Worm (Caenorhabditis elegans) whole organism, young adult: Measurements from ENCODE around the gene F01F1.2.

Source experiments
- B0019.2 ChIP-seq: fragments of 200-800 bp; sonication (Bioruptor generic); conservative IDR thresholded peaks from 2 replicates; pipeline ENCODE4 v1.3.6; 2022; ENCODE audit warnings: missing genetic modification reagents, missing genetic modification characterization, missing compliant biosample characterization
- F33H1.4 ChIP-seq: fragments of 200-800 bp; sonication (Bioruptor generic); IDR thresholded peaks from 2 replicates; pipeline ENCODE4 v1.3.6; 2022; ENCODE audit warnings: missing genetic modification reagents, missing genetic modification characterization, missing compliant biosample characterization
- F57C9.4 ChIP-seq: sonication (generic microtip); optimal IDR thresholded peaks from 2 replicates; lab custom pipeline; 2017; ENCODE audit warnings: mild to moderate bottlenecking, missing genetic modification characterization, missing compliant biosample characterization
- K11D2.4 ChIP-seq: fragments of 200-800 bp; sonication (Bioruptor generic); IDR thresholded peaks from 2 replicates; pipeline ENCODE4 v1.3.6; 2022; ENCODE audit warnings: missing genetic modification reagents, missing genetic modification characterization, missing compliant biosample characterization
- T26A5.8 ChIP-seq: sonication (generic microtip); optimal IDR thresholded peaks from 2 replicates; lab custom pipeline; 2016; ENCODE audit warnings: missing genetic modification characterization, missing compliant biosample characterization
- Y53F4B.3 ChIP-seq: fragments of 200-800 bp; sonication (Bioruptor generic); IDR thresholded peaks from 2 replicates; pipeline ENCODE4 v1.3.6; 2022; ENCODE audit warnings: missing genetic modification reagents, missing genetic modification characterization, missing compliant biosample characterization
- Y53G8AR.9 ChIP-seq: fragments of 200-800 bp; sonication (Bioruptor generic); conservative IDR thresholded peaks from 2 replicates; pipeline ENCODE4 v1.3.6; 2022; ENCODE audit warnings: missing genetic modification reagents, missing genetic modification characterization, missing compliant biosample characterization
- ama-1 ChIP-seq, 3 experiments: fragments of 150-350 bp in 1 of 3; sonication (generic microtip) in 2 of 3; optimal IDR thresholded peaks; 2 replicates each; lab custom pipeline; 2014 to 2018; ENCODE audit warnings: missing biosample characterization in 2 of 3, missing genetic modification characterization in 2 of 3, missing genetic modification reagents in 2 of 3
- aptf-2 ChIP-seq: fragments of 200-800 bp; sonication (Bioruptor generic); conservative IDR thresholded peaks from 2 replicates; pipeline ENCODE4 v1.3.6; 2022; ENCODE audit warnings: missing genetic modification reagents, missing genetic modification characterization, missing compliant biosample characterization
- aptf-3 ChIP-seq: fragments of 200-800 bp; sonication (Bioruptor generic); IDR thresholded peaks from 2 replicates; pipeline ENCODE4 v1.3.6; 2022; ENCODE audit warnings: missing genetic modification characterization, missing compliant biosample characterization
- athp-1 ChIP-seq: sonication (generic microtip); optimal IDR thresholded peaks from 2 replicates; lab custom pipeline; 2017; ENCODE audit warnings: mild to moderate bottlenecking, missing genetic modification characterization, missing compliant biosample characterization
- cebp-1 ChIP-seq, 2 experiments: fragments of 200-800 bp in 1 of 2; sonication (Bioruptor generic) in 1 of 2; sonication (generic microtip) in 1 of 2; IDR thresholded peaks in 1 of 2; optimal IDR thresholded peaks in 1 of 2; 2 replicates each; pipeline versions ENCODE4 v1.3.6 to Lab custom; 2017 to 2022; ENCODE audit warnings: missing compliant biosample characterization in 2 of 2, missing genetic modification characterization in 2 of 2, mild to moderate bottlenecking in 1 of 2, missing genetic modification reagents in 1 of 2, moderate library complexity in 1 of 2
- chd-7 ChIP-seq: sonication (generic microtip); optimal IDR thresholded peaks from 2 replicates; lab custom pipeline; 2016; ENCODE audit warnings: mild to moderate bottlenecking, missing genetic modification characterization, moderate library complexity, missing compliant biosample characterization
- egrh-3 ChIP-seq: fragments of 200-800 bp; sonication (Bioruptor generic); IDR thresholded peaks from 2 replicates; pipeline ENCODE4 v1.3.6; 2022; ENCODE audit warnings: missing genetic modification reagents, missing genetic modification characterization, missing compliant biosample characterization
- fkh-3 ChIP-seq: sonication (generic microtip); optimal IDR thresholded peaks from 2 replicates; lab custom pipeline; 2016; ENCODE audit warnings: mild to moderate bottlenecking, missing genetic modification characterization, missing compliant biosample characterization
- hmg-1.2 ChIP-seq: fragments of 200-800 bp; sonication (Bioruptor generic); IDR thresholded peaks from 2 replicates; pipeline ENCODE4 v1.3.6; 2022; ENCODE audit warnings: missing genetic modification reagents, missing genetic modification characterization, missing compliant biosample characterization
- lin-54 ChIP-seq: fragments of 200-800 bp; sonication (Bioruptor generic); optimal IDR thresholded peaks from 2 replicates; lab custom pipeline; 2018; ENCODE audit warnings: mild to moderate bottlenecking, missing genetic modification characterization, missing compliant biosample characterization
- lsl-1 ChIP-seq: fragments of 200-800 bp; sonication (Bioruptor generic); optimal IDR thresholded peaks from 2 replicates; lab custom pipeline; 2018; ENCODE audit warnings: mild to moderate bottlenecking, missing genetic modification characterization, moderate library complexity, missing compliant biosample characterization
- madf-8 ChIP-seq: fragments of 200-800 bp; sonication (Bioruptor generic); conservative IDR thresholded peaks from 2 replicates; pipeline ENCODE4 v1.3.6; 2022; ENCODE audit warnings: missing genetic modification reagents, missing genetic modification characterization, missing compliant biosample characterization
- mcd-1 ChIP-seq: fragments of 200-800 bp; sonication (Bioruptor generic); IDR thresholded peaks from 2 replicates; pipeline ENCODE4 v1.3.6; 2022; ENCODE audit warnings: missing genetic modification reagents, missing genetic modification characterization, missing compliant biosample characterization
- mel-28 ChIP-seq: sonication (generic microtip); optimal IDR thresholded peaks from 2 replicates; lab custom pipeline; 2016; ENCODE audit warnings: borderline replicate concordance, mild to moderate bottlenecking, missing genetic modification characterization, missing compliant biosample characterization
- nfyb-1 ChIP-seq: fragments of 200-800 bp; sonication (Bioruptor generic); IDR thresholded peaks from 2 replicates; pipeline ENCODE4 v1.3.6; 2022; ENCODE audit warnings: missing genetic modification reagents, missing genetic modification characterization, missing compliant biosample characterization
- nhr-27 ChIP-seq: fragments of 200-800 bp; sonication (Bioruptor generic); optimal IDR thresholded peaks from 2 replicates; lab custom pipeline; 2018; ENCODE audit warnings: mild to moderate bottlenecking, missing genetic modification characterization, moderate library complexity, missing compliant biosample characterization
- nhr-80 ChIP-seq: sonication (generic microtip); optimal IDR thresholded peaks from 2 replicates; lab custom pipeline; 2016; ENCODE audit warnings: missing genetic modification characterization, missing compliant biosample characterization
- pbrm-1 ChIP-seq: fragments of 200-800 bp; sonication (Bioruptor generic); IDR thresholded peaks from 2 replicates; pipeline ENCODE4 v1.3.6; 2022; ENCODE audit warnings: missing genetic modification reagents, missing genetic modification characterization, missing compliant biosample characterization
- rec-8 ChIP-seq, 2 experiments: sonication (generic microtip); optimal IDR thresholded peaks; 2 replicates each; lab custom pipeline; 2016; ENCODE audit warnings: mild to moderate bottlenecking in 2 of 2, missing genetic modification characterization in 2 of 2, missing genetic modification reagents in 2 of 2, missing genotype in 2 of 2, missing biosample characterization in 1 of 2, missing compliant biosample characterization in 1 of 2, moderate library complexity in 1 of 2
- snpc-4 ChIP-seq, 5 experiments: fragments of 150-350 bp in 1 of 5; sonication (generic microtip) in 4 of 5; optimal IDR thresholded peaks; 2 replicates each; lab custom pipeline; 2014 to 2018; ENCODE audit warnings: missing genetic modification characterization in 5 of 5, missing biosample characterization in 3 of 5, antibody characterized with exemption in 2 of 5, mild to moderate bottlenecking in 2 of 5, missing compliant biosample characterization in 2 of 5, missing genotype in 2 of 5, moderate library complexity in 2 of 5, missing genetic modification reagents in 1 of 5
- sptf-2 ChIP-seq: fragments of 200-800 bp; sonication (Bioruptor generic); optimal IDR thresholded peaks from 2 replicates; lab custom pipeline; 2018; ENCODE audit warnings: mild to moderate bottlenecking, missing genetic modification characterization, missing compliant biosample characterization
- tbp1 ChIP-seq: fragments of 200-800 bp; sonication (Bioruptor generic); optimal IDR thresholded peaks from 2 replicates; lab custom pipeline; 2018; ENCODE audit warnings: mild to moderate bottlenecking, missing genetic modification characterization, missing compliant biosample characterization
- unc-62 ChIP-seq: fragments of 150-350 bp; optimal IDR thresholded peaks from 2 replicates; lab custom pipeline; 2014; ENCODE audit warnings: missing biosample characterization, missing genetic modification reagents, missing genetic modification characterization
- xnd-1 ChIP-seq: sonication (generic microtip); optimal IDR thresholded peaks from 2 replicates; lab custom pipeline; 2016; ENCODE audit warnings: missing genotype, missing genetic modification reagents, missing genetic modification characterization, missing compliant biosample characterization
- zfh-2 ChIP-seq: fragments of 200-800 bp; sonication (Bioruptor generic); conservative IDR thresholded peaks from 2 replicates; pipeline ENCODE4 v1.3.6; 2022; ENCODE audit warnings: missing genetic modification reagents, missing genetic modification characterization, missing compliant biosample characterization
- ztf-28 ChIP-seq: fragments of 200-800 bp; sonication (Bioruptor generic); IDR thresholded peaks from 2 replicates; pipeline ENCODE4 v1.3.6; 2022; ENCODE audit warnings: missing genetic modification reagents, missing genetic modification characterization, missing compliant biosample characterization
- ztf-3 ChIP-seq: fragments of 200-800 bp; sonication (Bioruptor generic); optimal IDR thresholded peaks from 2 replicates; lab custom pipeline; 2018; ENCODE audit warnings: mild to moderate bottlenecking, missing genetic modification characterization, missing compliant biosample characterization
- ztf-6 ChIP-seq: fragments of 200-800 bp; sonication (Bioruptor generic); IDR thresholded peaks from 2 replicates; pipeline ENCODE4 v1.3.6; 2022; ENCODE audit warnings: missing genetic modification reagents, missing genetic modification characterization, missing compliant biosample characterization

F01F1.2 gene

ce11 chrIII:5878215-5878614 is at the start of gene F01F1.2, which contains the start of gene mig-21:
Gene F01F1.2, plus strand, starts transcription at chrIII:5878554.
Gene mig-21, minus strand, starts transcription at chrIII:5878380.
- TF ChIP-seq lin-54 (GFP tag; lab: Kevin White, UChicago) (no peak), cebp-1 (GFP tag; IDR thresholded peaks at IDR 0.05; lab: Robert Waterston, UW) (no peak), cebp-1 (tag; optimal IDR thresholded peaks at IDR 0.05; lab: Kevin White, UChicago) (peak; percentile 29), B0019.2 (no peak), aptf-3 (GFP tag; lab: Robert Waterston, UW) (no peak), mel-28 (tag; lab: Kevin White, UChicago) (no peak), ztf-3 (GFP tag; lab: Kevin White, UChicago) (no peak), snpc-4 (GFP tag; optimal IDR thresholded peaks at IDR 0.05; lab: Kevin White, UChicago) (no peak), snpc-4 (tag; optimal IDR thresholded peaks at IDR 0.05; lab: Kevin White, UChicago) (no peak), mcd-1 (no peak), xnd-1 (no peak), nhr-80 (tag; lab: Kevin White, UChicago) (no peak), Y53F4B.3 (GFP tag; lab: Robert Waterston, UW) (no peak), ztf-28 (no peak), athp-1 (tag; lab: Kevin White, UChicago) (no peak), fkh-3 (tag; lab: Kevin White, UChicago) (no peak), unc-62 (GFP tag; lab: Kevin White, UChicago) (no peak), tbp1 (GFP tag; lab: Kevin White, UChicago) (no peak), nhr-27 (tag; lab: Kevin White, UChicago) (no peak), nfyb-1 (GFP tag; lab: Robert Waterston, UW) (no peak), hmg-1.2 (peak; percentile 88; the same call in 1 of the 2 replicates), ztf-6 (GFP tag; lab: Robert Waterston, UW) (no peak), rec-8 (tag; optimal IDR thresholded peaks at IDR 0.05; lab: Kevin White, UChicago) (no peak), ama-1 (optimal IDR thresholded peaks at IDR 0.05; lab: Kevin White, UChicago) (no peak), ama-1 (GFP tag; optimal IDR thresholded peaks at IDR 0.05; lab: Kevin White, UChicago) (no peak), K11D2.4 (GFP tag; lab: Robert Waterston, UW) (no peak), lsl-1 (peak; percentile 25), aptf-2 (GFP tag; lab: Robert Waterston, UW) (no peak)
- TF ChIP-seq, all 124 proteins: peak for 3

ce11 chrIII:5832442-5832841 is 45.9 kb upstream of the F01F1.2 start:
- TF ChIP-seq chd-7 (tag; lab: Kevin White, UChicago) = peak; percentile 10
- TF ChIP-seq xnd-1 = no peak
- peak; percentile 18; the same call in 1 of the 2 replicates for TF ChIP-seq egrh-3 (GFP tag; lab: Robert Waterston, UW)
- no peak for TF ChIP-seq F57C9.4 (tag; lab: Kevin White, UChicago)
- TF ChIP-seq sptf-2 (GFP tag; lab: Kevin White, UChicago) = no peak
- peak; percentile 8; the same call in 1 of the 2 replicates for TF ChIP-seq F33H1.4 (GFP tag; lab: Robert Waterston, UW)
- peak; percentile 65 for TF ChIP-seq zfh-2

DNA sequence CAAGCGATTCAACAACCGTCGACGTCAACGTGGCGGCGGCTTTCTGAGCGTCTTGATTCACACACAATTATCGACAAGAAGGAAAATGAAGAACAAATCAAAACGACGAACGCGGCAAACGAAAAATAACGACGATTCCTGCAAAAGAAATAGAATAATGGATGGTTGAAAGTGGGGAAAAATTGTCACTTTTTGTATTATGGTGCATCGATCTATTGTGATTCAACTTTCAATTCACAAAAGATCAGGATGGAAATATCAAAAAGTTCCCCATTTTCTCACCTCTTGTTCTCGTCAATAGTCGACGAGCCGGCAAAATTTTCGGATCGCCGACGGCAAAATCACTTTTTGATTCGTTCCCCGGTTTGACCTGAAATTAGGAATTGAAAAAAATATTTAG is 45.0 kb upstream of the F01F1.2 start, which contains the start of the genes R12B2.13 and mdt-15:
TSS of gene R12B2.13 (minus strand) at position 101 of the 400 bp plus-strand sequence.
TSS of gene mdt-15 (minus strand) at position 376 of the 400 bp plus-strand sequence.
- TF ChIP-seq madf-8 (GFP tag; lab: Robert Waterston, UW) = no peak
- TF ChIP-seq Y53G8AR.9 (GFP tag; lab: Robert Waterston, UW) = 0 out of 2 replicates have a peak, but pooled peaks have one; percentile 41
- TF ChIP-seq T26A5.8 (tag; lab: Kevin White, UChicago) = no peak
- 0 out of 2 replicates have a peak, but pooled peaks have one; percentile 26 for TF ChIP-seq pbrm-1
